Fruit fly (Drosophila melanogaster) whole organism: ENCODE results near the gene CG4998.

ENCODE experiments used
- CG8478 ChIP-seq: fragments of >200 bp; optimal IDR thresholded peaks from 2 replicates; lab custom pipeline; 2018; ENCODE audit warnings: inconsistent platforms
- Dll ChIP-seq: fragments of >200 bp; optimal IDR thresholded peaks from 2 replicates; lab custom pipeline; 2017
- EcR ChIP-seq, 2 experiments: fragments of >200 bp; optimal IDR thresholded peaks; 2 replicates each; lab custom pipeline; 2017; ENCODE audit warnings: missing biosample characterization in 2 of 2, missing genetic modification characterization in 2 of 2, missing genetic modification reagents in 2 of 2
- pan ChIP-seq: fragments of >200 bp; optimal IDR thresholded peaks from 2 replicates; lab custom pipeline; 2017
- psq ChIP-seq: fragments of >200 bp; optimal IDR thresholded peaks from 2 replicates; lab custom pipeline; 2017
- usp ChIP-seq: fragments of >200 bp; optimal IDR thresholded peaks from 2 replicates; lab custom pipeline; 2017; ENCODE audit warnings: missing biosample characterization, missing genetic modification characterization, mixed read lengths

Gene CG4998

dm6 chr3L:16338703-16339102 is at the start of gene CG4998:
TSS of gene CG4998 (plus strand) at chr3L:16339003.
- TF ChIP-seq Dll (lab: Kevin White, UChicago), result no peak
- TF ChIP-seq EcR (GFP tag; optimal IDR thresholded peaks at IDR 0.05; lab: Kevin White, UChicago), result no peak
- no peak for TF ChIP-seq CG8478 (lab: Kevin White, UChicago)
- no peak for TF ChIP-seq psq (lab: Kevin White, UChicago)
- TF ChIP-seq pan (lab: Kevin White, UChicago), result no peak
- no peak for TF ChIP-seq usp (GFP tag; lab: Kevin White, UChicago)

dm6 chr3L:16289067-16289466 is 49.7 kb upstream of the CG4998 start:
- TF ChIP-seq usp (GFP tag; lab: Kevin White, UChicago), result no peak
- no peak for TF ChIP-seq pan (lab: Kevin White, UChicago)
- TF ChIP-seq EcR (GFP tag; optimal IDR thresholded peaks at IDR 0.05; lab: Kevin White, UChicago), result no peak
- TF ChIP-seq psq (lab: Kevin White, UChicago), result no peak
- TF ChIP-seq Dll (lab: Kevin White, UChicago), result no peak
- no peak for TF ChIP-seq CG8478 (lab: Kevin White, UChicago)

DNA sequence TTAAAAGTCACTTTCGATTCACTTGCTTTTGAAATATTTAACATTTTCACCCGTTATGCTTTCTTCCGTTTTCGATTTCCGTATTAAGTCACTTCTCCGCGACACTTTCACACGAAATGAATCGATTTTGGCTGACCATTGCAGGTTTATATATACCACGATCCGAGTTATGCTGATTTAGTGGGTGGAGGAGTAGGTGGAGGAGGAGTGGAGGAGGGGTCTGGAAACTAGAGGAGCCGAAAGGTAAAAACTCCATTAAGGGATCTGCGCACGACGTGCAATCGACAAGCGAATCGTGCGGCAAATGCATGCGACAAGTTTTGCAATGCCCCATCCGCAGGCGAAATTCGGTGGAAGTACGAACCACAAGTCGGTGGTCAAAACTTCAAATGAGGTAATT is 48.0 kb upstream of the CG4998 start, which contains the start of gene CG13045:
Gene CG13045, minus strand, starts transcription at position 101 of the 400 bp plus-strand sequence.
- TF ChIP-seq Dll (lab: Kevin White, UChicago), result no peak
- TF ChIP-seq EcR (GFP tag; optimal IDR thresholded peaks at IDR 0.05; lab: Kevin White, UChicago), result no peak
- no peak for TF ChIP-seq psq (lab: Kevin White, UChicago)
- no peak for TF ChIP-seq CG8478 (lab: Kevin White, UChicago)
- TF ChIP-seq usp (GFP tag; lab: Kevin White, UChicago), result no peak

DNA sequence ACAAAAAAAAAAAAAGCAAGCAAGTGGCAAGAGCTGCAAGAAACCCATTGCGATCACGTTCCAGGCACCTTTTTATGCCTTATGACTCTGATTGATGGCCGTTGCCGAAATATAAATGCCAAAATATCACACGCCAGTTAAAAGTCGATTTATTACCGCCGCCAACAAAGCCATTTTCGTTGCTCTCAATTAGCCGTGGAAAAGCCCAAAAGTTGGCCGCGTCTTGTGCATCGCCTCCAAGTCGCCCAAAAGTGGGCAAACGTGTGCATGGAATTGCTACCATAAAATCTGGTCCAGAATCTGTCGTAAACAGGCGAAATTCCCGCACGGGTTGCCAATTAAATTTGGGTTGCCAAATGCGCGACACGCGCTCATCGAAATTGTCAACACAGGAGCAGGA is 47.1 kb upstream of the CG4998 start:
- TF ChIP-seq usp (GFP tag; lab: Kevin White, UChicago), result no peak
- no peak for TF ChIP-seq pan (lab: Kevin White, UChicago)
- no peak for TF ChIP-seq Dll (lab: Kevin White, UChicago)
- no peak for TF ChIP-seq EcR (GFP tag; optimal IDR thresholded peaks at IDR 0.05; lab: Kevin White, UChicago)
- no peak for TF ChIP-seq CG8478 (lab: Kevin White, UChicago)
- no peak for TF ChIP-seq psq (lab: Kevin White, UChicago)

DNA sequence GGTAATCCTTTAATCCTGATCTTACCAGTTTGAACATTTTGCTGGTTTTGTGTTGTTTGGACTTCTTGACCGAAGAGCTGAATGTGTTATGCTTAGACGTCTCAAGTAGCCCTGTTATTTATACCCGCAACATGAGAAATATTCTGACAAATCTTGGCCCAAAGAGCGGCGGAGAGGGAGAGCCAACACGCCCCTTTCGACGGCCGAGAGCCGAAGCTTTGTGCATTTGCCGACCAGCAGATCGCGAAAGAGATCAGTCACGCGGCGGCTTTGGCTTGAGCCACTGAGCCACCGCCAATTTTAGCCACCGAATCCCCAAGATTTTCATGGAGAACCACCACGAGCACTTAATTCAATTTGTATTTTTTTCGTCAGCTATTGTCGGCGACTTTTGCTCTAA is 43.4 kb upstream of the CG4998 start, which contains the start of gene CG4962:
Gene CG4962, minus strand, starts transcription at position 101 of the 400 bp plus-strand sequence.
- no peak for TF ChIP-seq EcR (GFP tag; optimal IDR thresholded peaks at IDR 0.05; lab: Kevin White, UChicago)
- TF ChIP-seq CG8478 (lab: Kevin White, UChicago), result no peak
- no peak for TF ChIP-seq psq (lab: Kevin White, UChicago)
- no peak for TF ChIP-seq usp (GFP tag; lab: Kevin White, UChicago)
- no peak for TF ChIP-seq pan (lab: Kevin White, UChicago)
- TF ChIP-seq Dll (lab: Kevin White, UChicago), result no peak

- TF ChIP-seq EcR (GFP tag; optimal IDR thresholded peaks at IDR 0.05; lab: Kevin White, UChicago), result no peak
- TF ChIP-seq CG8478 (lab: Kevin White, UChicago), result no peak
- TF ChIP-seq usp (GFP tag; lab: Kevin White, UChicago), result no peak
- no peak for TF ChIP-seq psq (lab: Kevin White, UChicago)
- no peak for TF ChIP-seq Dll (lab: Kevin White, UChicago)
- TF ChIP-seq pan (lab: Kevin White, UChicago), result no peak
Observed at dm6 chr3L:16301153-16301552, 37.6 kb upstream of the CG4998 start, which contains the start of gene CG4982. TSS of gene CG4982 (plus strand) at chr3L:16301453.

- no peak for TF ChIP-seq psq (lab: Kevin White, UChicago)
- TF ChIP-seq CG8478 (lab: Kevin White, UChicago), result no peak
- TF ChIP-seq EcR (GFP tag; optimal IDR thresholded peaks at IDR 0.05; lab: Kevin White, UChicago), result no peak
- TF ChIP-seq pan (lab: Kevin White, UChicago), result no peak
- TF ChIP-seq Dll (lab: Kevin White, UChicago), result no peak
- TF ChIP-seq usp (GFP tag; lab: Kevin White, UChicago), result no peak
Observed at dm6 chr3L:16303078-16303477, 35.7 kb upstream of the CG4998 start, which contains the start of gene CG13044. TSS of gene CG13044 (minus strand) at chr3L:16303178.

DNA sequence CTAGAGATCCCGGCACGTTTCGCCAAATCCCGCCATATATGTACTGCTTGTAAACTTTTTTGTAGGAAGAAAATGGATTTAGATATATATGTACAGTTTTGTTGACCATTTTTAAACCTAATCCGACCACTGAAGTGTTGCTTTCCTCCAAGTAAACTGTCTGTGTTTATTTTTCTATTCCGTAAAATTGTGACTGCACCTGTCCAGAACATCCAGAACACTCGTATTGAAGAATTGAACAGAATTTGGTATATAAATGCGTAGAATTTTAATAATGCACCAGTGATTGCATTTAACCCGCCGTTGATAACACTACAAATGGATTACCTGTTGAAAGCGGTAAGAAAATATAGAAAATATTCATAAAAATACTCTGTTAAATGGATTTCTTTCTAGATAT is 34.8 kb upstream of the CG4998 start, which contains the start of gene CG43249:
Gene CG43249, plus strand, starts transcription at position 301 of the 400 bp plus-strand sequence.
- TF ChIP-seq EcR (GFP tag; optimal IDR thresholded peaks at IDR 0.05; lab: Kevin White, UChicago), result no peak
- TF ChIP-seq Dll (lab: Kevin White, UChicago), result no peak
- no peak for TF ChIP-seq psq (lab: Kevin White, UChicago)
- TF ChIP-seq pan (lab: Kevin White, UChicago), result no peak
- TF ChIP-seq usp (GFP tag; lab: Kevin White, UChicago), result no peak
- TF ChIP-seq CG8478 (lab: Kevin White, UChicago), result no peak

- no peak for TF ChIP-seq Dll (lab: Kevin White, UChicago)
- TF ChIP-seq CG8478 (lab: Kevin White, UChicago), result no peak
- no peak for TF ChIP-seq usp (GFP tag; lab: Kevin White, UChicago)
- TF ChIP-seq EcR (GFP tag; optimal IDR thresholded peaks at IDR 0.05; lab: Kevin White, UChicago), result no peak
- no peak for TF ChIP-seq pan (lab: Kevin White, UChicago)
- TF ChIP-seq psq (lab: Kevin White, UChicago), result no peak
Observed at dm6 chr3L:16305820-16306650, 32.8 kb upstream of the CG4998 start, which contains the start of the genes CG13043 and CG13063. TSS of gene CG13043 (minus strand) at chr3L:16305870. TSS of gene CG13063 (plus strand) at chr3L:16306600.

DNA sequence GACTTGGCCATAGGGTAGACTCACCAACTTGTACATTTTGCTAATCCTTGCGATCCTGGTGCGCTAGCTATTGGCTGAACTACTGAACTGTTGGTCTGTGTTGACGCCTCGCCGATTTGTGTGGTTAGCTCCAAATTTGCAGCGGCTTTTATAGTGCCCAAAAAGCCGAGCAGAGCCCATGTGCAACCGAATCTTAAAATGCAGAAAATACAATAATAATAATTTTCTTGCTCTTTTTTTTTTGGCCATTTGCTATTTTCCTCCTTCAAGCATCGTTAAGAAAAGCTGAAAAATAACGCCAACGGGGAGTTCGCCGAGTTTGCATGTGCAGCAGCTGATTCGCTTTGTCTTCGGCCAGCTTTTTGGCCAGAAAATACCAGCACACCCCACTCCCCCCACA is 30.4 kb upstream of the CG4998 start, which contains the start of gene CG13042:
Gene CG13042, minus strand, starts transcription at position 101 of the 400 bp plus-strand sequence.
- TF ChIP-seq CG8478 (lab: Kevin White, UChicago), result no peak
- TF ChIP-seq pan (lab: Kevin White, UChicago), result no peak
- TF ChIP-seq EcR (GFP tag; optimal IDR thresholded peaks at IDR 0.05; lab: Kevin White, UChicago), result no peak
- TF ChIP-seq Dll (lab: Kevin White, UChicago), result no peak

- no peak for TF ChIP-seq pan (lab: Kevin White, UChicago)
Observed at dm6 chr3L:16309972-16310371, 28.8 kb upstream of the CG4998 start.
